Worm (Caenorhabditis elegans): ENCODE data around the gene srh-248.
A peak's percentile ranks its signal among the peaks of the same experiment; 100 is the strongest.
"Not testable (repeated sequence)": the region's sequence is repeated elsewhere in the genome, so short reads cannot be mapped to it uniquely, and the experiment has no call there.

srh-248 gene

DNA sequence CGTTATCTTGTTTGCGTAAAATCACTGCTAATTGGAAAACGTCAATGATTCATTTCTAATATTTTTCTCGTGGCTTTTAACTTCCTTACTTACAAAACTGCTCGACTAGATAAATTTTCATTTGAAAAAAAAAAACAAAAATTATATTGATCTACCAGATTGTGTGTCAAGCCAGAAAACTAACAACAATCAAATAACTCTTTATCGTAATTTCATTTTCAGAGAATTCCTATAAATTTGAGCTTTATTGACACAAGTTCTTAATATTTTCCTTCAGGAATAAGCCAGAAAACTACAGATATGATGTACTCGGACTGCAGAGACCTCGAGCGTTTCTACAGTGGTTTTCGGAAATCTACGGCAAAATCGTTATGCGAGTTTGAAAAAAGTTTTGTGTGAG is 21.0 kb upstream of the srh-248 start, which contains the start of gene srw-124:
Gene srw-124 (plus strand): TSS at position 301 of the 400 bp plus-strand sequence.
- TF ChIP-seq lag-1 (GFP tag; IDR thresholded peaks at IDR 0.05) (no peak), hlh-12 (tag; optimal IDR thresholded peaks at IDR 0.05) (no peak), xnd-1 (tag; optimal IDR thresholded peaks at IDR 0.05) (no peak), repo-1 (tag; optimal IDR thresholded peaks at IDR 0.05) (no peak)

- TF ChIP-seq F37B4.10, bed-2, aptf-3 (GFP tag; IDR thresholded peaks at IDR 0.05): not testable (repeated sequence)
These were observed 20.0 kb upstream of the srh-248 start, which contains the start of gene srw-123 for ce11 chrV:2975285-2975684. Gene srw-123 (minus strand): TSS chrV:2975385.

ce11 chrV:2971307-2971999 is 16.2 kb upstream of the srh-248 start, which contains the start of gene srw-129:
Gene srw-129 (plus strand): TSS chrV:2971949.
- TF ChIP-seq pha-4 (tag; optimal IDR thresholded peaks at IDR 0.05), result no peak
- TF ChIP-seq F57A8.1 (GFP tag; optimal IDR thresholded peaks at IDR 0.05), result no peak
- TF ChIP-seq C06A6.2 (GFP tag; conservative IDR thresholded peaks at IDR 0.05), result no peak
- TF ChIP-seq mes-4 (tag; optimal IDR thresholded peaks at IDR 0.05), result no peak
- TF ChIP-seq rpc-1 (optimal IDR thresholded peaks at IDR 0.05), result no peak
- TF ChIP-seq rpc-1 (tag; optimal IDR thresholded peaks at IDR 0.05), result peak; percentile 22
- no peak for TF ChIP-seq snpc-4 (GFP tag; optimal IDR thresholded peaks at IDR 0.05)
- peak in 3 of 4 experiments; percentile 51 to 95 (median 91) for TF ChIP-seq snpc-4 (tag; optimal IDR thresholded peaks at IDR 0.05)
- no peak for TF ChIP-seq unc-62 (GFP tag; optimal IDR thresholded peaks at IDR 0.05)
- TF ChIP-seq him-1 (tag; optimal IDR thresholded peaks at IDR 0.05), result no peak
- TF ChIP-seq snpc-1.1 (tag; optimal IDR thresholded peaks at IDR 0.05; ENCODE audit: insufficient read depth), result peak; percentile 84
- TF ChIP-seq nfyb-1 (GFP tag; IDR thresholded peaks at IDR 0.05), result no peak

DNA sequence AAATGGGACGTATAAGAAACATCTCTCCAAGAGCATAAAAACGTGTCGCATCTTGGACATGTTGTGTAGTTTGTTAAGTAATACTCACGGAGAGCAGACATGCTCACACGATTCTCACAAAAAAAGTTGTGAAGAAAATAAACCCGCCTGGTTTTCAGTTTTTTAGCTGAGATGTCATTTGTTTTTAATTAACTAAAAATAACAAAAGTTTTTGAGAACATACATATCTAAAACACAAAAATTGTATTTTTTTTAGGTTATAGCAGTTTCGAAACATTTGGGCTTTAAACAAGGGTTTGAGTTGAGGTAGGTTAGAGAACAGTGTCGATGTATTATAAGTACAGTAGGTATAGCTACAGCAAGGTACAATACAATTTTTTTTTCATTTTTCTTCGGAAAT is 9.5 kb upstream of the srh-248 start, which contains the start of gene srh-88:
Gene srh-88 (minus strand): TSS at position 101 of the 400 bp plus-strand sequence.
- TF ChIP-seq lag-1 (GFP tag; IDR thresholded peaks at IDR 0.05) (no peak), chd-7 (tag; optimal IDR thresholded peaks at IDR 0.05) (no peak), ceh-79 (tag; optimal IDR thresholded peaks at IDR 0.05) (no peak), attf-6 (GFP tag; IDR thresholded peaks at IDR 0.05) (no peak), nhr-120 (GFP tag; IDR thresholded peaks at IDR 0.05) (no peak), K11D2.4 (GFP tag; IDR thresholded peaks at IDR 0.05) (no peak)

DNA sequence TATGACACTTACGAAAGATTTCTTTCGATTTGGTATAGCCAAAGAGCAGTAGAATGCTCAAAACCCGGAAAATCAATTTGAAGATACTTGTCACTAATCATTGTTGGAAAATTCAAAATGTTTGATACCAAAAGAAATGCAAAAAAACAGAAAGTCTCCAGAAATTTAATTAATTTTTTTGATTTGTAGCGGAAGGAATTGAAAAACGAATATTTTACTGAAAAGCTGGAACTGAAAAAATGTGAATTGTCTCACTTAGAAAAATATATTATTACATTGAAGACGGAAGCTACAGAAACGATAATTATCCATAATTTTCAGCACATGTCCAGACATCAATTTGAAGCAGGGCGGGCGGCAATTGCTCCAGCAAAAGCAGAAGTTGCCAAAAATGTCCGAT is 7.7 kb upstream of the srh-248 start, which contains the start of gene srw-138:
Gene srw-138 (minus strand): TSS at position 101 of the 400 bp plus-strand sequence.
- TF ChIP-seq nhr-90 (tag; optimal IDR thresholded peaks at IDR 0.05), result no peak
- TF ChIP-seq ztf-28 (GFP tag; IDR thresholded peaks at IDR 0.05), result no peak
- no peak for TF ChIP-seq rcor-1 (GFP tag; IDR thresholded peaks at IDR 0.05)
- TF ChIP-seq D2030.7 (GFP tag; IDR thresholded peaks at IDR 0.05), result no peak
- TF ChIP-seq madf-8 (GFP tag; conservative IDR thresholded peaks at IDR 0.05), result no peak
- no peak for TF ChIP-seq hsf-1 (GFP tag; IDR thresholded peaks at IDR 0.05)
- no peak for TF ChIP-seq cebp-2 (GFP tag; IDR thresholded peaks at IDR 0.05)
- no peak for TF ChIP-seq let-607 (tag; optimal IDR thresholded peaks at IDR 0.05)
- no peak for TF ChIP-seq lin-26 (GFP tag; IDR thresholded peaks at IDR 0.05)
- TF ChIP-seq Y53G8AR.9 (GFP tag; conservative IDR thresholded peaks at IDR 0.05), result no peak
- no peak for TF ChIP-seq nhr-27 (tag; optimal IDR thresholded peaks at IDR 0.05)
- no peak for TF ChIP-seq attf-6 (GFP tag; IDR thresholded peaks at IDR 0.05)
